Worm (Caenorhabditis elegans): ENCODE measurements around the gene grd-5.
A peak's percentile ranks its signal among the peaks of the same experiment; 100 is the strongest.

grd-5 gene

DNA sequence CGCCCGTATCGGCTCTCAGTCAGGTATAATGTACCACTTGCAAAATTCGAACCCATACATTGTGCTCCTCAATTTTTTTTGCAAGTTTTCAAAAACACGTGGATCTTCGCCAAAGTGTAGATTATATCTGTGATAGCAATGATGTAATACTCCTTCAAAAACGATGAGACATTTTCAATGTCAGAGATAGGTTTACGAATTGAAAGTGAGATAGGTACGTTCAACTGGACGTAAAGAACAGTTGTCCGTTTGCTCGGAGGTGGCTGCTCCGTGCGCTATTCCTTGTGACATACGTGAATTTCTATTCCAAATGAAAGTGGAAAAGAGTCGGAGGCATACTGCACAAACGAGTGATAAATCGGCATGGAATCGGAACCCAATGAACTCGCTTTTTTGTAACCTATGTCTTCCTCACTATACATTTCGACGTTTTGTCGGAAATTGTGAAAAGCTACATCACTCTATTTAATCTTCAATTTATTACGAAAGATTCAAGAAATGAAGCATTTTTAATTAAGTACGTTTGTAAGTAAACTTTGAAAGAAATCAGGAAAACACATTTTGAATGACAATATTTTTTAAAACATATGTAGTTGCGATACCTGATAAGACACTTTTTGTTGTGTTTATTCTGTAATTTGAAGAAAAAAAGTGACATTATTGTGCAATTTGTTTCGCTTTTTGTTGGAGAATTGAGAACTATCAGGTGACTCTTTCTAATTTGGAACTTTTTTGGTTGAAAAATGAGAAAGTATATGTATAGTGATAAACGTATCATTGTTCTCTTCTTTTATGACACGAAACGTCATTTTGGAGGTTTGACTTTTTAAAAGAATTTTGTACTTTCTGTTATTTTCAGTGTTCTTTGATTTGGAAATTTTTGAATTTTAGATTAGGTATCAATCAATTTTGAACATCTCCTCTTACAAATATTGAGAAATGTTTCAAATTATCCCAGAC lies 35.9 kb downstream of the grd-5 start:
- TF ChIP-seq C04F5.9 (tag; optimal IDR thresholded peaks at IDR 0.05) (no peak), lin-14 (GFP tag; optimal IDR thresholded peaks at IDR 0.05) (peak; percentile 70), rnt-1 (tag; optimal IDR thresholded peaks at IDR 0.05) (peak; percentile 31), Y116A8C.19 (tag; optimal IDR thresholded peaks at IDR 0.05; ENCODE audit: borderline replicate concordance) (no peak), irx-1 (tag; optimal IDR thresholded peaks at IDR 0.05) (no peak), ceh-88 (GFP tag; IDR thresholded peaks at IDR 0.05) (no peak), ets-5 (GFP tag; IDR thresholded peaks at IDR 0.05) (no peak), mep-1 (tag; optimal IDR thresholded peaks at IDR 0.05) (no peak), egl-27 (tag; optimal IDR thresholded peaks at IDR 0.05) (no peak), ceh-8 (GFP tag; optimal IDR thresholded peaks at IDR 0.05) (no peak), C16A3.4 (tag; optimal IDR thresholded peaks at IDR 0.05) (no peak), nhr-47 (tag; optimal IDR thresholded peaks at IDR 0.05) (no peak), lin-13 (GFP tag; optimal IDR thresholded peaks at IDR 0.05) (no peak), nhr-11 (tag; optimal IDR thresholded peaks at IDR 0.05) (no peak), mab-9 (GFP tag; IDR thresholded peaks at IDR 0.05) (no peak), swsn-7 (tag; optimal IDR thresholded peaks at IDR 0.05) (no peak), nhr-76 (tag; optimal IDR thresholded peaks at IDR 0.05) (no peak), lin-35 (GFP tag; optimal IDR thresholded peaks at IDR 0.05) (peak in 1 of 2 experiments; percentile 48), elt-2 (tag; optimal IDR thresholded peaks at IDR 0.05) (peak; percentile 41), sup-37 (GFP tag; optimal IDR thresholded peaks at IDR 0.05) (no peak), alr-1 (tag; optimal IDR thresholded peaks at IDR 0.05; ENCODE audit: borderline replicate concordance) (no peak), zip-4 (GFP tag; optimal IDR thresholded peaks at IDR 0.05) (no peak), isw-1 (GFP tag; IDR thresholded peaks at IDR 0.05) (no peak)

DNA sequence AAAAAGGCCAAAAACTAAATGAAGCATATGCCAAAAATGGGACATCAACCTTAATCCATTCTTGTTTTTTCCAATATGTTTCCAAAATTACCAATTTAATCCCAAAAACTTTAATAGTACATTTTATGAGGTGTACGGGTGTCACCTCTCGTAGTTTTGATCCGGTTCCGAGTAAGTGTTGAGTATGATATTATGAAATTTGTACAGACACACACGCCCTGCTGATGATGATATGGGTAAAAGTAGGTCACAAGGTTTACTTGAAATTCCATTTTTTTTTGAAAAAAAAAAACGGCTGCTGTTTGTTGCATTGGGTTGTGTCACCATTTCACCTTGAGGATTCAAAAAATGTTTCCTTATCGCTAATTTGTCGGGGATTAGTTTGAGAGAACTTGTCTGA lies 39.1 kb downstream of the grd-5 start:
- no peak for TF ChIP-seq rnt-1 (tag; optimal IDR thresholded peaks at IDR 0.05)
- TF ChIP-seq ceh-88 (GFP tag; IDR thresholded peaks at IDR 0.05) = no peak
- no peak for TF ChIP-seq jun-1 (tag; optimal IDR thresholded peaks at IDR 0.05)
- no peak for TF ChIP-seq vab-15 (tag; optimal IDR thresholded peaks at IDR 0.05)
- no peak for TF ChIP-seq ztf-11 (tag; optimal IDR thresholded peaks at IDR 0.05)
- TF ChIP-seq C04F5.9 (tag; optimal IDR thresholded peaks at IDR 0.05) = no peak
- no peak for TF ChIP-seq nhr-71 (tag; optimal IDR thresholded peaks at IDR 0.05)
- peak; percentile 51 for TF ChIP-seq nhr-85 (tag)
- TF ChIP-seq mep-1 (tag; optimal IDR thresholded peaks at IDR 0.05) = no peak
- no peak for TF ChIP-seq efl-1 (optimal IDR thresholded peaks at IDR 0.05)
- TF ChIP-seq efl-1 (GFP tag; optimal IDR thresholded peaks at IDR 0.05 in 1 of 2) = peak in 1 of 2 experiments; percentile 79
- TF ChIP-seq zip-4 (GFP tag; optimal IDR thresholded peaks at IDR 0.05) = no peak
- TF ChIP-seq lin-35 (GFP tag; optimal IDR thresholded peaks at IDR 0.05) = peak in 1 of 2 experiments; percentile 3
- no peak for TF ChIP-seq xbp-1 (tag; optimal IDR thresholded peaks at IDR 0.05)
- TF ChIP-seq nhr-20 (tag; optimal IDR thresholded peaks at IDR 0.05) = no peak
- no peak for TF ChIP-seq pqm-1 (tag; optimal IDR thresholded peaks at IDR 0.05)
- TF ChIP-seq skn-1 (tag; optimal IDR thresholded peaks at IDR 0.05) = peak; percentile 80
- no peak for TF ChIP-seq efl-3 (GFP tag; optimal IDR thresholded peaks at IDR 0.05)
- no peak for TF ChIP-seq C16A3.4 (tag; optimal IDR thresholded peaks at IDR 0.05)
- no peak for TF ChIP-seq lin-39 (tag; optimal IDR thresholded peaks at IDR 0.05)
- no peak for TF ChIP-seq aly-2 (tag; optimal IDR thresholded peaks at IDR 0.05)
